Worm (Caenorhabditis elegans): ENCODE measurements around the gene F54F7.9.

F54F7.9 gene

DNA sequence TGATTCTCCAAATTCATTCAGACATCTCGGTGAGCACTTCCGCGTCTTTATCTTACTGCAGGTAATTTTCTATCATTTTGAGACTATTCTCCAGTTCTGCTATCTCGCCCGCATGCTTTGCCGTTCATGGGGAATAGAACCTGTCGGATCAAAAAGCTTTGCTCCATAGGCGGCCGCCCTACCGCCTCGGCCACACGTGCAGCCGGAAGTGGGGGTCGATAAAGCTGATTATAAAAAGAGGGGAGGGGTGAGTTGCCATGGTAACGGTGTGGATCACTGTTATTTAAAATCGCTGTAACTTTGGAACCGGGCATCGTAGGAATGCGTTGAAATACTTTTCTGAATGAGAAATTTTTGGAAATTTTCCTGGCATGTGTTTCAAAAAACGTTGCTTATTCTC, 21.9 kb upstream of the F54F7.9 start:
- TF ChIP-seq fkh-2 (tag; optimal IDR thresholded peaks at IDR 0.05) (no peak), nhr-237 (tag; optimal IDR thresholded peaks at IDR 0.05) (no peak), nhr-25 (tag; optimal IDR thresholded peaks at IDR 0.05) (no peak), elt-2 (tag; optimal IDR thresholded peaks at IDR 0.05) (no peak), nhr-28 (tag; optimal IDR thresholded peaks at IDR 0.05) (no peak), snpc-4 (tag; optimal IDR thresholded peaks at IDR 0.05) (no peak), elt-1 (tag; optimal IDR thresholded peaks at IDR 0.05) (no peak), hmg-11 (tag; optimal IDR thresholded peaks at IDR 0.05) (no peak), ceh-16 (tag; optimal IDR thresholded peaks at IDR 0.05) (no peak), R02D3.7 (tag; optimal IDR thresholded peaks at IDR 0.05) (no peak), nhr-67 (tag; optimal IDR thresholded peaks at IDR 0.05) (no peak), tbx-2 (tag; optimal IDR thresholded peaks at IDR 0.05) (no peak), unc-39 (tag; optimal IDR thresholded peaks at IDR 0.05) (no peak), lin-39 (tag; optimal IDR thresholded peaks at IDR 0.05) (no peak), mml-1 (tag; optimal IDR thresholded peaks at IDR 0.05) (no peak), zag-1 (tag; optimal IDR thresholded peaks at IDR 0.05) (no peak), nhr-43 (tag; optimal IDR thresholded peaks at IDR 0.05; ENCODE audit: poor library complexity, severe bottlenecking) (no peak), elt-3 (tag; optimal IDR thresholded peaks at IDR 0.05) (no peak)

DNA sequence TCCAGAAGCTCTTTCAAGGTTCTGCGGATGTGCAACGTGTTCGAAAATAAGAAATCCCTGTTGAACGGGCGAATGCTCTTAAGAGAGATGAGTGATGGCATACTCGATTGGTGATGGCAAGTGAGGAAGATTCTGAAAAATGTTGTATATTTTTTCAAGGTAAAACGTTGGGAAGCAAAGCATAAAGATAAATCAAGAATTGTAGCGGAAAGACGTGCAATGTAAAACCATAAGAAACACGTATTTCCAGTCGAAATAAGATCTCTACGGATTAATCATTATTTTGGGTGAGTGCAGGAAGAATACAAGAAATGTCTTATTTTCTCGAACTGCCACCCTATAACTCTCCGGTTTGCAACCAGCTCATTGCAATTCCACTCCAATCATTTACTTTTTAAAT, 20.7 kb upstream of the F54F7.9 start, which contains the start of gene dot-1.2:
Gene dot-1.2, minus strand, starts transcription at position 101 of the 400 bp plus-strand sequence.
- TF ChIP-seq nhr-28 (tag; optimal IDR thresholded peaks at IDR 0.05) (no peak), ceh-9 (tag; optimal IDR thresholded peaks at IDR 0.05) (no peak), ceh-82 (tag; optimal IDR thresholded peaks at IDR 0.05) (no peak), mdl-1 (tag; optimal IDR thresholded peaks at IDR 0.05) (no peak), lin-39 (tag; optimal IDR thresholded peaks at IDR 0.05) (no peak), unc-39 (tag; optimal IDR thresholded peaks at IDR 0.05) (no peak), elt-1 (tag; optimal IDR thresholded peaks at IDR 0.05) (no peak), ZK546.5 (tag; optimal IDR thresholded peaks at IDR 0.05) (no peak), pha-4 (tag; optimal IDR thresholded peaks at IDR 0.05) (no peak), aly-2 (tag; optimal IDR thresholded peaks at IDR 0.05) (no peak), fkh-2 (tag; optimal IDR thresholded peaks at IDR 0.05) (no peak), nhr-237 (tag; optimal IDR thresholded peaks at IDR 0.05) (no peak), nhr-25 (tag; optimal IDR thresholded peaks at IDR 0.05) (no peak), ztf-4 (tag; optimal IDR thresholded peaks at IDR 0.05) (no peak), nhr-77 (tag; optimal IDR thresholded peaks at IDR 0.05) (no peak), ceh-28 (tag; optimal IDR thresholded peaks at IDR 0.05) (no peak)

DNA sequence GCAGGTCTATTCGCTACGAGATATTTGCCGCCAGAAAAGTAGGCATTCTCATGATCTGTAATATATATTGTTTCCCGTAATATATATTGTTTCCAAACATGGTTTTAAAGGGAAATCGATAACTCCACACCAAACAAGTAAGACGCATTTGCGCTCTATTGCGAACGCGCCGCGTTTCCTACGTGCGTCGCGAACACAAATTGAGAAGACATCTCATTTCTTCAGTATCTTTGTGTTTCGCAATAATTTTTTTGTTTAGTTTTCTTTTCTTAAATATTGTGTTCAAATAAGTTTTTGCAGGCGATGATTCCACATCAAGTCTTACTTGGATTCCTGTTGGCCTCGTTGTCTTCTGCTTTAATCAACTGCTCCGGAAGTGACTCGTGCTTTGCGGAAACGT, 16.6 kb upstream of the F54F7.9 start, which contains the start of gene F54F7.6:
Gene F54F7.6, plus strand, starts transcription at position 301 of the 400 bp plus-strand sequence.
- TF ChIP-seq hmg-11 (tag; optimal IDR thresholded peaks at IDR 0.05), result no peak
- no peak for TF ChIP-seq nhr-237 (tag; optimal IDR thresholded peaks at IDR 0.05)
- TF ChIP-seq skn-1 (tag; optimal IDR thresholded peaks at IDR 0.05), result no peak
- no peak for TF ChIP-seq sea-2 (GFP tag; optimal IDR thresholded peaks at IDR 0.05)
- no peak for TF ChIP-seq nhr-28 (tag; optimal IDR thresholded peaks at IDR 0.05)
- TF ChIP-seq ama-1 (optimal IDR thresholded peaks at IDR 0.05), result no peak
- TF ChIP-seq elt-1 (tag; optimal IDR thresholded peaks at IDR 0.05), result no peak
- TF ChIP-seq lin-39 (tag; optimal IDR thresholded peaks at IDR 0.05), result no peak
- no peak for TF ChIP-seq nhr-67 (tag; optimal IDR thresholded peaks at IDR 0.05)
- no peak for TF ChIP-seq lsy-12 (tag; optimal IDR thresholded peaks at IDR 0.05)
- no peak for TF ChIP-seq snpc-4 (tag; optimal IDR thresholded peaks at IDR 0.05)
- no peak for TF ChIP-seq pha-4 (tag; optimal IDR thresholded peaks at IDR 0.05)
- TF ChIP-seq ceh-28 (tag; optimal IDR thresholded peaks at IDR 0.05), result no peak
- TF ChIP-seq tbx-2 (tag; optimal IDR thresholded peaks at IDR 0.05), result no peak
- TF ChIP-seq R02D3.7 (tag; optimal IDR thresholded peaks at IDR 0.05), result no peak
- no peak for TF ChIP-seq egl-27 (tag; optimal IDR thresholded peaks at IDR 0.05)
- no peak for TF ChIP-seq ceh-9 (tag; optimal IDR thresholded peaks at IDR 0.05)
- no peak for TF ChIP-seq mml-1 (tag; optimal IDR thresholded peaks at IDR 0.05)
- TF ChIP-seq eor-1 (tag; optimal IDR thresholded peaks at IDR 0.05), result no peak

DNA sequence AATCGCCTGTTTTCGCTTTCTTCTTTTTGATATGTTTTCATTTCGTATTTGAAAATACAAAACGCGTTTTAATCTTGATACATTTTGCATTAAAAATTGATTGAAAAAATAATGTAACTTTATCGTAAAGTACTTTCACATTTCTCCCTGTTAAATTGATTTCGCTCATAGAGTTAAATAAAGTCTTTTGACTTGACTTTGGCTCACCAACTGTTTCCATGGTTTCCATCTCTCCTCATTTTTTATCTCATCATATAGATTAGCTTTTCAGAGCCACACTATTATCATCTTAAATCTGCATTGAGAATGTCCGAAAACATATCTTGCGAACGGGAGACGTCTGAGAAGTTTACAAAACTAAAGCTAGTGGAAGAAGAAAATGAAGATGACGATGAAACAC, 14.8 kb upstream of the F54F7.9 start, which contains the start of gene F54F7.10:
Gene F54F7.10, plus strand, starts transcription at position 301 of the 400 bp plus-strand sequence.
- TF ChIP-seq jun-1 (tag; optimal IDR thresholded peaks at IDR 0.05) (no peak), sea-2 (GFP tag; optimal IDR thresholded peaks at IDR 0.05) (no peak), elt-2 (tag; optimal IDR thresholded peaks at IDR 0.05) (no peak), pha-4 (tag; optimal IDR thresholded peaks at IDR 0.05) (no peak), tbx-2 (tag; optimal IDR thresholded peaks at IDR 0.05) (no peak), nhr-28 (tag; optimal IDR thresholded peaks at IDR 0.05) (no peak), R02D3.7 (tag; optimal IDR thresholded peaks at IDR 0.05) (no peak), aly-2 (tag; optimal IDR thresholded peaks at IDR 0.05) (no peak), fos-1 (tag; optimal IDR thresholded peaks at IDR 0.05) (no peak), nhr-67 (tag; optimal IDR thresholded peaks at IDR 0.05) (no peak), ceh-9 (tag; optimal IDR thresholded peaks at IDR 0.05) (no peak), nhr-12 (tag; optimal IDR thresholded peaks at IDR 0.05) (no peak)
